Worm (Caenorhabditis elegans) whole organism, L3 larva: Measurements from ENCODE around the gene nspc-7.

ENCODE experiments used
- ceh-28 ChIP-seq: fragments of 150-350 bp; optimal IDR thresholded peaks from 2 replicates; lab custom pipeline; 2014; ENCODE audit warnings: missing biosample characterization, missing genetic modification reagents, missing genetic modification characterization
- nhr-28 ChIP-seq: fragments of 150-350 bp; optimal IDR thresholded peaks from 2 replicates; lab custom pipeline; 2014; ENCODE audit warnings: missing biosample characterization, missing genetic modification characterization
- pha-4 ChIP-seq: fragments of 150-350 bp; optimal IDR thresholded peaks from 2 replicates; lab custom pipeline; 2014; ENCODE audit warnings: missing biosample characterization, missing genetic modification reagents, missing genetic modification characterization
- unc-39 ChIP-seq: sonication (generic microtip); optimal IDR thresholded peaks from 4 replicates; lab custom pipeline; 2017; ENCODE audit warnings: missing biosample characterization, missing genetic modification characterization

DNA sequence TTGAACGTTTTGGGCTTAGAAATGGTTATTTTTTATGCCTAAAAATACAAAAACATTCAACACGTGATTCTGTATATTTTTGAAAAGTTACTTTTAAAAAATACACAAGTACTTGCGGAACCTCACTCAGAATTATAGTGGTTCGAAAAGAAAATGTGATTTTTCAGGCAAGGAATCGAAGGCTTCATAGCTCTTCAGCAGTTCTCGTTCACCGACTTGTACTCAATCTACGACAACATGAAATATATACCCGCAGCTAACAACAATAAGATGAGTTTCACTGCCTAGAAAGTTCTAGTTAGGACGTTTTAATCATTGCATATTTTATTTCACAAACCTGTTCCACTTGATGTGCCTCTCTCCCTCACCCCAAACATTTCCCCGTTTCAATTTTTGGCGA lies 20.9 kb downstream of the nspc-7 start:
- TF ChIP-seq unc-39 (tag; lab: Kevin White, UChicago), result no peak
- no peak for TF ChIP-seq nhr-28
- TF ChIP-seq pha-4 (tag; lab: Kevin White, UChicago), result no peak
- no peak for TF ChIP-seq ceh-28 (tag; lab: Kevin White, UChicago)
